Fruit fly (Drosophila melanogaster) whole organism, embryonic: ENCODE measurements around the gene Cyp18a1.

Experiments used
- Blimp-1 ChIP-seq: fragments of 200-800 bp; sonication (Bioruptor generic); optimal IDR thresholded peaks from 3 replicates; lab custom pipeline; 2018; ENCODE audit warnings: missing biosample characterization, missing genetic modification characterization, mild to moderate bottlenecking, moderate library complexity, missing genetic modification reagents
- CG10654 ChIP-seq: fragments of 200-800 bp; sonication (Bioruptor generic); optimal IDR thresholded peaks from 2 replicates; lab custom pipeline; 2016; ENCODE audit warnings: missing biosample characterization, missing genetic modification characterization
- CG10979 ChIP-seq: fragments of 200-800 bp; sonication (Bioruptor generic); optimal IDR thresholded peaks from 2 replicates; lab custom pipeline; 2018; ENCODE audit warnings: missing biosample characterization, mild to moderate bottlenecking, missing genetic modification characterization, moderate library complexity
- CG11560 ChIP-seq: fragments of 200-800 bp; sonication (Bioruptor generic); IDR thresholded peaks from 3 replicates; pipeline ENCODE4 v1.3.6; 2022; ENCODE audit warnings: missing biosample characterization, missing genetic modification characterization
- CG12104 ChIP-seq: fragments of 200-800 bp; sonication (Bioruptor generic); optimal IDR thresholded peaks from 3 replicates; lab custom pipeline; 2016; ENCODE audit warnings: missing biosample characterization, missing genetic modification characterization
- CG12236 ChIP-seq: fragments of 200-800 bp; sonication (Bioruptor generic); optimal IDR thresholded peaks from 2 replicates; lab custom pipeline; 2016; ENCODE audit warnings: missing biosample characterization, missing genetic modification characterization
- CG1602 ChIP-seq: fragments of 200-800 bp; sonication (Bioruptor generic); optimal IDR thresholded peaks from 3 replicates; lab custom pipeline; 2016; ENCODE audit warnings: missing biosample characterization, missing genetic modification characterization
- CG16815 ChIP-seq: fragments of 200-800 bp; sonication (Bioruptor generic); optimal IDR thresholded peaks from 3 replicates; lab custom pipeline; 2017; ENCODE audit warnings: missing biosample characterization, mild to moderate bottlenecking, missing genetic modification characterization
- CG16863 ChIP-seq: fragments of 200-800 bp; sonication (Bioruptor generic); optimal IDR thresholded peaks from 3 replicates; lab custom pipeline; 2016; ENCODE audit warnings: missing biosample characterization, missing genetic modification characterization
- CG18599 ChIP-seq: fragments of 200-800 bp; sonication (Bioruptor generic); optimal IDR thresholded peaks from 3 replicates; lab custom pipeline; 2017; ENCODE audit warnings: missing biosample characterization, missing genetic modification characterization, mild to moderate bottlenecking, moderate library complexity, missing genetic modification reagents
- CG32532 ChIP-seq: fragments of 200-800 bp; sonication (Bioruptor generic); IDR thresholded peaks from 2 replicates; pipeline ENCODE4 v1.3.6; 2022; ENCODE audit warnings: missing biosample characterization, missing genetic modification characterization
- CG34224 ChIP-seq: fragments of 200-800 bp; sonication (Bioruptor generic); IDR thresholded peaks from 3 replicates; pipeline ENCODE4 v1.3.6; 2022; ENCODE audit warnings: missing biosample characterization, missing genetic modification characterization; ENCODE audit not compliant: partially characterized antibody
- CG3995 ChIP-seq: fragments of 200-800 bp; sonication (Bioruptor generic); optimal IDR thresholded peaks from 3 replicates; lab custom pipeline; 2016; ENCODE audit warnings: missing biosample characterization, missing genetic modification characterization
- CG4854 ChIP-seq: fragments of 200-800 bp; sonication (Bioruptor generic); optimal IDR thresholded peaks from 2 replicates; lab custom pipeline; 2016; ENCODE audit warnings: missing biosample characterization, missing genetic modification characterization, inconsistent platforms
- CG5180 ChIP-seq: fragments of 200-800 bp; sonication (Bioruptor generic); optimal IDR thresholded peaks from 3 replicates; lab custom pipeline; 2017; ENCODE audit warnings: missing biosample characterization, missing genetic modification characterization, mild to moderate bottlenecking, moderate library complexity, missing genetic modification reagents
- CG6175 ChIP-seq: fragments of 200-800 bp; sonication (Bioruptor generic); IDR thresholded peaks from 3 replicates; pipeline ENCODE4 v1.3.6; 2022; ENCODE audit warnings: missing biosample characterization, missing genetic modification characterization
- CG6683 ChIP-seq: fragments of 200-800 bp; sonication (Bioruptor generic); optimal IDR thresholded peaks from 2 replicates; lab custom pipeline; 2017; ENCODE audit warnings: missing biosample characterization, mild to moderate bottlenecking, missing genetic modification characterization, missing genetic modification reagents
- CG6791 ChIP-seq: fragments of 200-800 bp; sonication (Bioruptor generic); IDR thresholded peaks from 3 replicates; pipeline ENCODE4 v1.3.6; 2022; ENCODE audit warnings: missing biosample characterization, missing genetic modification characterization; ENCODE audit not compliant: partially characterized antibody
- CG7745 ChIP-seq: fragments of 200-800 bp; sonication (Bioruptor generic); optimal IDR thresholded peaks from 2 replicates; lab custom pipeline; 2018; ENCODE audit warnings: missing biosample characterization, mild to moderate bottlenecking, missing genetic modification characterization, moderate library complexity
- CG8478 ChIP-seq: fragments of >200 bp; optimal IDR thresholded peaks from 2 replicates; lab custom pipeline; 2018
- H2.0 ChIP-seq: fragments of 200-800 bp; sonication (Bioruptor generic); IDR thresholded peaks from 2 replicates; pipeline ENCODE4 v1.3.6; 2022; ENCODE audit warnings: missing biosample characterization, missing genetic modification characterization
- Hr78 ChIP-seq, 2 experiments: fragments of 200-800 bp in 1 of 2; fragments of >200 bp in 1 of 2; sonication (Bioruptor generic) in 1 of 2; optimal IDR thresholded peaks; 2 replicates each; lab custom pipeline; 2017 to 2019; ENCODE audit warnings: missing biosample characterization in 2 of 2, missing genetic modification characterization in 2 of 2, mild to moderate bottlenecking in 1 of 2, moderate library complexity in 1 of 2
- Hsf ChIP-seq: fragments of 200-800 bp; sonication (Bioruptor generic); optimal IDR thresholded peaks from 3 replicates; lab custom pipeline; 2016; ENCODE audit warnings: missing biosample characterization, missing genetic modification characterization
- Lim3 ChIP-seq: fragments of 200-800 bp; sonication (Bioruptor generic); IDR thresholded peaks from 2 replicates; pipeline ENCODE4 v1.3.6; 2022; ENCODE audit warnings: missing biosample characterization, missing genetic modification characterization
- MBD-R2 ChIP-seq: fragments of 200-800 bp; sonication (Bioruptor generic); IDR thresholded peaks from 2 replicates; pipeline ENCODE4 v1.3.6; 2022; ENCODE audit warnings: missing biosample characterization, missing genetic modification characterization
- Taf1 ChIP-seq: fragments of 200-800 bp; sonication (Bioruptor generic); IDR thresholded peaks from 2 replicates; pipeline ENCODE4 v1.3.6; 2022; ENCODE audit warnings: missing biosample characterization, missing genetic modification characterization
- Xrp1 ChIP-seq: fragments of 200-800 bp; sonication (Bioruptor generic); IDR thresholded peaks from 2 replicates; pipeline ENCODE4 v1.3.6; 2022; ENCODE audit warnings: missing biosample characterization, missing genetic modification characterization
- abd-A ChIP-seq: fragments of 200-800 bp; sonication (Bioruptor generic); optimal IDR thresholded peaks from 3 replicates; lab custom pipeline; 2019; ENCODE audit warnings: missing biosample characterization, mild to moderate bottlenecking, missing genetic modification characterization, moderate library complexity
- cg ChIP-seq: fragments of 200-800 bp; sonication (Bioruptor generic); optimal IDR thresholded peaks from 3 replicates; lab custom pipeline; 2019; ENCODE audit warnings: missing biosample characterization, mild to moderate bottlenecking, missing genetic modification characterization, moderate library complexity
- crol ChIP-seq: fragments of 200-800 bp; sonication (Bioruptor generic); IDR thresholded peaks from 2 replicates; pipeline ENCODE4 v1.3.6; 2022; ENCODE audit warnings: missing biosample characterization, missing genetic modification characterization
- dimm ChIP-seq: fragments of 200-800 bp; sonication (Bioruptor generic); IDR thresholded peaks from 2 replicates; pipeline ENCODE4 v1.3.6; 2022; ENCODE audit warnings: missing biosample characterization, missing genetic modification characterization
- ham ChIP-seq: fragments of 200-800 bp; sonication (Bioruptor generic); IDR thresholded peaks from 2 replicates; pipeline ENCODE4 v1.3.6; 2022; ENCODE audit warnings: missing biosample characterization, missing genetic modification characterization
- kni ChIP-seq: fragments of 200-800 bp; sonication (Bioruptor generic); optimal IDR thresholded peaks from 3 replicates; lab custom pipeline; 2017; ENCODE audit warnings: mild to moderate bottlenecking, missing biosample characterization, missing genetic modification reagents, missing genetic modification characterization
- lab ChIP-seq: fragments of 200-800 bp; sonication (Bioruptor generic); optimal IDR thresholded peaks from 3 replicates; lab custom pipeline; 2017; ENCODE audit warnings: missing biosample characterization, missing genetic modification characterization, mild to moderate bottlenecking, moderate library complexity, missing genetic modification reagents
- pb ChIP-seq: fragments of 200-800 bp; sonication (Bioruptor generic); optimal IDR thresholded peaks from 3 replicates; lab custom pipeline; 2016; ENCODE audit warnings: missing biosample characterization, missing genetic modification characterization
- sens ChIP-seq: fragments of 200-800 bp; sonication (Bioruptor generic); peaks from one replicate; lab custom pipeline; 2016; ENCODE audit warnings: missing biosample characterization, missing genetic modification characterization
- shn ChIP-seq: fragments of 200-800 bp; sonication (Bioruptor generic); optimal IDR thresholded peaks from 3 replicates; lab custom pipeline; 2016; ENCODE audit warnings: missing biosample characterization, missing genetic modification characterization
- sim ChIP-seq: fragments of 200-800 bp; sonication (Bioruptor generic); IDR thresholded peaks from 2 replicates; pipeline ENCODE4 v1.3.6; 2022; ENCODE audit warnings: missing biosample characterization, missing genetic modification characterization
- sr ChIP-seq: fragments of 200-800 bp; sonication (Bioruptor generic); IDR thresholded peaks from 3 replicates; pipeline ENCODE4 v1.3.6; 2022; ENCODE audit warnings: missing biosample characterization, missing genetic modification characterization
- stc ChIP-seq: fragments of 200-800 bp; sonication (Bioruptor generic); IDR thresholded peaks from 2 replicates; pipeline ENCODE4 v1.3.6; 2022; ENCODE audit warnings: missing biosample characterization, missing genetic modification characterization
- toy ChIP-seq: fragments of 200-800 bp; sonication (Bioruptor generic); IDR thresholded peaks from 2 replicates; pipeline ENCODE4 v1.3.6; 2022; ENCODE audit warnings: missing biosample characterization, missing genetic modification characterization
- usp ChIP-seq: fragments of >200 bp; optimal IDR thresholded peaks from 2 replicates; lab custom pipeline; 2017; ENCODE audit warnings: missing biosample characterization, missing genetic modification characterization

Cyp18a1 gene

dm6 chrX:18672900-18673529 lies 19.8 kb downstream of the Cyp18a1 start:
- TF ChIP-seq sim (GFP tag; lab: Robert Waterston, UW) (no peak), pb (GFP tag; lab: Kevin White, UChicago) (no peak), ham (GFP tag; lab: Robert Waterston, UW) (no peak), CG34224 (no peak), Blimp-1 (GFP tag; lab: Kevin White, UChicago) (peak; percentile 92), CG6791 (GFP tag; lab: Robert Waterston, UW) (no peak), CG3995 (GFP tag; lab: Kevin White, UChicago) (no peak), CG11560 (tag; lab: Robert Waterston, UW) (no peak), cg (GFP tag; lab: Kevin White, UChicago) (peak; percentile 30), CG1602 (no peak), CG12236 (GFP tag; lab: Kevin White, UChicago) (no peak), CG6683 (GFP tag; lab: Kevin White, UChicago) (no peak), Xrp1 (no peak), CG7745 (no peak), H2.0 (GFP tag; lab: Robert Waterston, UW) (no peak), Taf1 (GFP tag; lab: Robert Waterston, UW) (no peak), MBD-R2 (GFP tag; lab: Robert Waterston, UW) (no peak), CG32532 (GFP tag; lab: Robert Waterston, UW) (no peak), CG8478 (no peak), CG4854 (GFP tag; lab: Kevin White, UChicago) (no peak), CG5180 (peak; percentile 50), CG12104 (GFP tag; lab: Kevin White, UChicago) (no peak), CG18599 (GFP tag; lab: Kevin White, UChicago) (no peak), CG6175 (GFP tag; lab: Robert Waterston, UW) (no peak), CG16863 (GFP tag; lab: Kevin White, UChicago) (no peak), sens (peak; percentile 19), stc (GFP tag; lab: Robert Waterston, UW) (no peak), CG10654 (GFP tag; lab: Kevin White, UChicago) (no peak), abd-A (peak; percentile 37), Hr78 (GFP tag; optimal IDR thresholded peaks at IDR 0.05; lab: Kevin White, UChicago) (peak in 1 of 2 experiments; percentile 21), lab (GFP tag; lab: Kevin White, UChicago) (no peak), kni (peak; percentile 17), Lim3 (GFP tag; lab: Robert Waterston, UW) (no peak), Hsf (GFP tag; lab: Kevin White, UChicago) (no peak), CG16815 (no peak)

- no peak for TF ChIP-seq H2.0 (GFP tag; lab: Robert Waterston, UW)
- no peak for TF ChIP-seq toy (GFP tag; lab: Robert Waterston, UW)
- TF ChIP-seq usp = no peak
- TF ChIP-seq crol (GFP tag; lab: Robert Waterston, UW) = peak; percentile 52; the same call in 1 of the 2 replicates
- TF ChIP-seq shn = no peak
- 0 out of 3 replicates have a peak, but pooled peaks have one; percentile 5 for TF ChIP-seq sr (GFP tag; lab: Robert Waterston, UW)
- TF ChIP-seq CG10979 = no peak
- TF ChIP-seq dimm (GFP tag; lab: Robert Waterston, UW) = no peak
These were observed 21.2 kb downstream of the Cyp18a1 start for dm6 chrX:18671545-18672174.
